Fruit fly (Drosophila melanogaster): Measurements from ENCODE around the gene CG42750.

CG42750 gene

DNA sequence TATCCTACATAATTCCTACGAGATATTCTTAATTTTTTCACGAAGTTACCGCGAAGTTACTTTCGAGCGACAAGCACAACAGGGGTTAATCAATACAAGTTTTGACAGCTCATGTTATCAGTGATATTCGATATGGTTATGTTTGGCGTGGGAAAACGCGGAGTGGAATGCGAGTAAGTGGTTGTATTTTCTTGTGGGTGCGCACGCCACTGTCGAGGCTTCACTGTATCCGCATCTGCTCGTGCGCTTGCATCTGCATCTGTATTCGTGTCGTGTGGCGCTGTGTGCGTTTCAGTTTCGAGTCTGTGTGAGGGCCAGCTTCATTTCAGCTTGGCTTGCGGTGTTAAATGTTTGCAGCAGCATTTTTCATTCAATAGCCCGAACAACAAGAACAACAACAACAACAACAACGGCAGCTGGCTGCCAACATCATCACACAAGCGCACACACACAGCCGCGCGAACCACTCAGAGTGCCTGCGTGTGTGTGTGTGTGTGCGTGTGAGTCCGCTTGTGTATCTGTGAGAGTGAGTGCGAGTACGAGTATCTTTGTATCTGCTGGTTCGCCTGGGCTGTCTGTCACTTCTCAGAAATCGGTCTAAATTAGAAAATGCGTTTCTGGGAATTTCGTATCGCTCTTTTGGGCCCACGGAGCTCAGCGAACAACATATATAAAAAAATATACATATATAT lies 124.3 kb downstream of the CG42750 start (continued):
- no peak for TF ChIP-seq CG15601 (tag; optimal IDR thresholded peaks at IDR 0.05)
- no peak for TF ChIP-seq CG8388 (GFP tag; optimal IDR thresholded peaks at IDR 0.05)
- TF ChIP-seq kni (GFP tag; optimal IDR thresholded peaks at IDR 0.05) = peak; percentile 90
- TF ChIP-seq CG4617 (GFP tag; optimal IDR thresholded peaks at IDR 0.05; ENCODE audit: borderline replicate concordance) = no peak
- no peak for TF ChIP-seq CG17568 (GFP tag; optimal IDR thresholded peaks at IDR 0.05)
- TF ChIP-seq vfl (GFP tag; optimal IDR thresholded peaks at IDR 0.05) = peak; percentile 50
- TF ChIP-seq Hr78 (GFP tag; optimal IDR thresholded peaks at IDR 0.05) = no peak
- TF ChIP-seq CG6683 (GFP tag; optimal IDR thresholded peaks at IDR 0.05) = no peak
- TF ChIP-seq CG11456 (GFP tag; IDR thresholded peaks at IDR 0.05) = peak; percentile 92
- no peak for TF ChIP-seq Mad (GFP tag; optimal IDR thresholded peaks at IDR 0.05)
- TF ChIP-seq ase (GFP tag; IDR thresholded peaks at IDR 0.05) = peak; percentile 75
- no peak for TF ChIP-seq hkb (optimal IDR thresholded peaks at IDR 0.05)
- TF ChIP-seq hkb (GFP tag; IDR thresholded peaks at IDR 0.05) = peak; percentile 45; the same call in 1 of the 2 replicates
- TF ChIP-seq CG18011 (GFP tag; optimal IDR thresholded peaks at IDR 0.05) = no peak
- TF ChIP-seq gsb (GFP tag; IDR thresholded peaks at IDR 0.05) = peak; percentile 58; the same call in 1 of the 2 replicates
- TF ChIP-seq CG15073 (GFP tag; optimal IDR thresholded peaks at IDR 0.05) = no peak
- TF ChIP-seq CG33213 (GFP tag; optimal IDR thresholded peaks at IDR 0.05) = no peak
- TF ChIP-seq Blimp-1 (GFP tag; optimal IDR thresholded peaks at IDR 0.05) = no peak
- no peak for TF ChIP-seq fd102C (GFP tag; optimal IDR thresholded peaks at IDR 0.05)
- no peak for TF ChIP-seq CG4424 (GFP tag; optimal IDR thresholded peaks at IDR 0.05)
- no peak for TF ChIP-seq lola (GFP tag; optimal IDR thresholded peaks at IDR 0.05)
- no peak for TF ChIP-seq dati (GFP tag; IDR thresholded peaks at IDR 0.05)
- peak; percentile 80 for TF ChIP-seq CG13894 (tag; optimal IDR thresholded peaks at IDR 0.05)
- no peak for TF ChIP-seq Dp (GFP tag; optimal IDR thresholded peaks at IDR 0.05)
- TF ChIP-seq CG13624 (GFP tag; optimal IDR thresholded peaks at IDR 0.05) = peak; percentile 59
- TF ChIP-seq esg (GFP tag; conservative IDR thresholded peaks at IDR 0.05) = peak; percentile 68
- 0 out of 3 replicates have a peak, but pooled peaks have one; percentile 54 for TF ChIP-seq CG11093 (GFP tag; IDR thresholded peaks at IDR 0.05)
- no peak for TF ChIP-seq NC2β (GFP tag; optimal IDR thresholded peaks at IDR 0.05)
- peak; percentile 61 for TF ChIP-seq pum (GFP tag; optimal IDR thresholded peaks at IDR 0.05)
- no peak for TF ChIP-seq Kr (GFP tag; optimal IDR thresholded peaks at IDR 0.05)
- TF ChIP-seq Pdp1 (GFP tag; optimal IDR thresholded peaks at IDR 0.05) = peak; percentile 38 to 41
- peak; percentile 71 for TF ChIP-seq CG3847 (GFP tag; IDR thresholded peaks at IDR 0.05)
- 0 out of 3 replicates have a peak, but pooled peaks have one; percentile 16 for TF ChIP-seq CG7963 (GFP tag; IDR thresholded peaks at IDR 0.05; ENCODE audit: partially characterized antibody)
- peak; percentile 29; the same call in 1 of the 2 replicates for TF ChIP-seq CG17328 (GFP tag; IDR thresholded peaks at IDR 0.05)
- TF ChIP-seq wor (GFP tag; IDR thresholded peaks at IDR 0.05) = no peak
- peak; percentile 16 for TF ChIP-seq CTCF (GFP tag; optimal IDR thresholded peaks at IDR 0.05)
- no peak for TF ChIP-seq sr (GFP tag; IDR thresholded peaks at IDR 0.05)
- TF ChIP-seq CG31388 (GFP tag; optimal IDR thresholded peaks at IDR 0.05) = no peak
- TF ChIP-seq sd (tag; optimal IDR thresholded peaks at IDR 0.05) = peak; percentile 84
- TF ChIP-seq CG3995 (GFP tag; optimal IDR thresholded peaks at IDR 0.05) = peak; percentile 7
- TF ChIP-seq Rfx (GFP tag; IDR thresholded peaks at IDR 0.05) = peak; percentile 87
- peak; percentile 23 for TF ChIP-seq phol (tag; optimal IDR thresholded peaks at IDR 0.05)
- TF ChIP-seq chm (GFP tag; IDR thresholded peaks at IDR 0.05) = peak; percentile 51
- TF ChIP-seq CG15011 (GFP tag; optimal IDR thresholded peaks at IDR 0.05) = peak; percentile 4
- peak; percentile 80 for TF ChIP-seq CG34422 (GFP tag; IDR thresholded peaks at IDR 0.05)
- peak; percentile 60 for TF ChIP-seq ems (GFP tag; optimal IDR thresholded peaks at IDR 0.05)
- TF ChIP-seq CG16815 (GFP tag; optimal IDR thresholded peaks at IDR 0.05) = peak; percentile 32
- no peak for TF ChIP-seq GATAe (GFP tag; conservative IDR thresholded peaks at IDR 0.05)
- TF ChIP-seq CG11085 (GFP tag; IDR thresholded peaks at IDR 0.05) = peak; percentile 39; the same call in 1 of the 2 replicates
- TF ChIP-seq CG9932 (GFP tag; IDR thresholded peaks at IDR 0.05) = peak; percentile 82

All from whole organism, embryonic.